Worm (Caenorhabditis elegans): ENCODE results near the gene cyp-35A4.

Gene cyp-35A4

ce11 chrV:3992334-3992733 is 39.1 kb upstream of the cyp-35A4 start:
- TF ChIP-seq ceh-90 (tag; optimal IDR thresholded peaks at IDR 0.05): no peak
- no peak for TF ChIP-seq mep-1 (tag; optimal IDR thresholded peaks at IDR 0.05)
- no peak for TF ChIP-seq skn-1 (tag; optimal IDR thresholded peaks at IDR 0.05)
- no peak for TF ChIP-seq lin-39 (tag; optimal IDR thresholded peaks at IDR 0.05)
- TF ChIP-seq unc-86 (tag; optimal IDR thresholded peaks at IDR 0.05): no peak
- no peak for TF ChIP-seq aly-2 (tag; optimal IDR thresholded peaks at IDR 0.05)
- TF ChIP-seq dsc-1 (tag; optimal IDR thresholded peaks at IDR 0.05): no peak
- TF ChIP-seq rnt-1 (tag; optimal IDR thresholded peaks at IDR 0.05): no peak
- no peak for TF ChIP-seq xbp-1 (tag; optimal IDR thresholded peaks at IDR 0.05)
- no peak for TF ChIP-seq dpl-1 (GFP tag; optimal IDR thresholded peaks at IDR 0.05)
- no peak for TF ChIP-seq unc-130 (tag; optimal IDR thresholded peaks at IDR 0.05)
- TF ChIP-seq swsn-7 (tag; optimal IDR thresholded peaks at IDR 0.05): no peak
- no peak for TF ChIP-seq nhr-84 (tag; optimal IDR thresholded peaks at IDR 0.05)
- TF ChIP-seq fkh-10 (GFP tag; optimal IDR thresholded peaks at IDR 0.05): no peak
- no peak for TF ChIP-seq nhr-11 (tag; optimal IDR thresholded peaks at IDR 0.05)
- no peak for TF ChIP-seq fkh-8 (tag; optimal IDR thresholded peaks at IDR 0.05)
- no peak for TF ChIP-seq C34B4.2 (tag; optimal IDR thresholded peaks at IDR 0.05)
- TF ChIP-seq unc-62 (GFP tag; optimal IDR thresholded peaks at IDR 0.05): no peak
- TF ChIP-seq snpc-4 (tag; optimal IDR thresholded peaks at IDR 0.05): no peak
- TF ChIP-seq blmp-1 (tag; optimal IDR thresholded peaks at IDR 0.05): no peak
- TF ChIP-seq nhr-71 (tag; optimal IDR thresholded peaks at IDR 0.05): peak; percentile 47
- TF ChIP-seq C16A3.4 (tag; optimal IDR thresholded peaks at IDR 0.05): no peak
- no peak for TF ChIP-seq egl-13 (tag; optimal IDR thresholded peaks at IDR 0.05)
- no peak for TF ChIP-seq unc-30 (tag; optimal IDR thresholded peaks at IDR 0.05)
- TF ChIP-seq sptf-1 (tag; optimal IDR thresholded peaks at IDR 0.05): no peak
- no peak for TF ChIP-seq vab-15 (tag; optimal IDR thresholded peaks at IDR 0.05)
- TF ChIP-seq ceh-63 (GFP tag; optimal IDR thresholded peaks at IDR 0.05): no peak
- no peak for TF ChIP-seq irx-1 (tag; optimal IDR thresholded peaks at IDR 0.05)
- TF ChIP-seq efl-1 (optimal IDR thresholded peaks at IDR 0.05): no peak
- peak in 1 of 2 experiments; percentile 56 for TF ChIP-seq efl-1 (GFP tag; optimal IDR thresholded peaks at IDR 0.05 in 1 of 2)
- no peak for TF ChIP-seq pax-3 (tag; optimal IDR thresholded peaks at IDR 0.05)
- peak; percentile 21 for TF ChIP-seq tbx-2 (tag; optimal IDR thresholded peaks at IDR 0.05)
- no peak for TF ChIP-seq lir-3 (tag; optimal IDR thresholded peaks at IDR 0.05; ENCODE audit: poor library complexity)
- TF ChIP-seq hlh-17 (GFP tag; optimal IDR thresholded peaks at IDR 0.05; ENCODE audit: borderline replicate concordance): no peak
- TF ChIP-seq mab-9 (GFP tag; IDR thresholded peaks at IDR 0.05): no peak
- peak; percentile 2 for TF ChIP-seq nhr-90 (tag; optimal IDR thresholded peaks at IDR 0.05; ENCODE audit: poor library complexity)
- TF ChIP-seq pqm-1 (tag; optimal IDR thresholded peaks at IDR 0.05): no peak
- TF ChIP-seq lin-15B (tag; optimal IDR thresholded peaks at IDR 0.05): no peak
- TF ChIP-seq snu-23 (GFP tag; optimal IDR thresholded peaks at IDR 0.05): no peak
- TF ChIP-seq unc-98 (GFP tag; IDR thresholded peaks at IDR 0.05): no peak
- TF ChIP-seq lin-13 (GFP tag; optimal IDR thresholded peaks at IDR 0.05): no peak
- TF ChIP-seq ztf-4 (tag; optimal IDR thresholded peaks at IDR 0.05): no peak
- TF ChIP-seq C04F5.9 (tag; optimal IDR thresholded peaks at IDR 0.05): no peak
- no peak for TF ChIP-seq ceh-88 (GFP tag; IDR thresholded peaks at IDR 0.05)
- TF ChIP-seq nhr-77 (tag; optimal IDR thresholded peaks at IDR 0.05): no peak
- TF ChIP-seq grh-1 (GFP tag; IDR thresholded peaks at IDR 0.05): peak; percentile 58
- no peak for TF ChIP-seq sup-37 (GFP tag; optimal IDR thresholded peaks at IDR 0.05)
- TF ChIP-seq ceh-8 (GFP tag; optimal IDR thresholded peaks at IDR 0.05): no peak
- no peak for TF ChIP-seq ces-1 (GFP tag; optimal IDR thresholded peaks at IDR 0.05)
- TF ChIP-seq nhr-12 (tag; optimal IDR thresholded peaks at IDR 0.05): no peak
- TF ChIP-seq aha-1 (tag; optimal IDR thresholded peaks at IDR 0.05): no peak
- TF ChIP-seq hpl-2 (GFP tag; optimal IDR thresholded peaks at IDR 0.05): no peak
- TF ChIP-seq fkh-4 (tag; optimal IDR thresholded peaks at IDR 0.05; ENCODE audit: borderline replicate concordance): no peak
- peak; percentile 56 for TF ChIP-seq nhr-20 (tag; optimal IDR thresholded peaks at IDR 0.05)
- peak in 1 of 6 experiments; percentile 37 for TF ChIP-seq elt-3 (tag; optimal IDR thresholded peaks at IDR 0.05)

Data from whole organism, L1 larva.